Fruit fly (Drosophila melanogaster): Measurements from ENCODE around the gene Or71a.

Or71a gene

dm6 chr3L:15054035-15054434 is 24.2 kb downstream of the Or71a start, which contains the start of gene CG18649:
Gene CG18649, minus strand, starts transcription at chr3L:15054135.
- TF ChIP-seq Myc (optimal IDR thresholded peaks at IDR 0.05) = no peak
- no peak for TF ChIP-seq h (optimal IDR thresholded peaks at IDR 0.05)
- no peak for TF ChIP-seq Sin3A (optimal IDR thresholded peaks at IDR 0.05)
- no peak for TF ChIP-seq insv (optimal IDR thresholded peaks at IDR 0.05)
- no peak for TF ChIP-seq psq (optimal IDR thresholded peaks at IDR 0.05)
- no peak for TF ChIP-seq ttk (optimal IDR thresholded peaks at IDR 0.05)

dm6 chr3L:15053251-15053650 is 25.0 kb downstream of the Or71a start, which contains the start of gene CG43680:
Gene CG43680, minus strand, starts transcription at chr3L:15053351.
- no peak for TF ChIP-seq ttk (optimal IDR thresholded peaks at IDR 0.05)
- no peak for TF ChIP-seq psq (optimal IDR thresholded peaks at IDR 0.05)
- TF ChIP-seq Sin3A (optimal IDR thresholded peaks at IDR 0.05) = no peak
- no peak for TF ChIP-seq insv (optimal IDR thresholded peaks at IDR 0.05)
- TF ChIP-seq h (optimal IDR thresholded peaks at IDR 0.05) = no peak
- TF ChIP-seq Myc (optimal IDR thresholded peaks at IDR 0.05) = no peak

dm6 chr3L:15052390-15052789 is 25.9 kb downstream of the Or71a start, which contains the start of gene CG13461:
Gene CG13461, minus strand, starts transcription at chr3L:15052490.
- no peak for TF ChIP-seq psq (optimal IDR thresholded peaks at IDR 0.05)

- TF ChIP-seq Sin3A (optimal IDR thresholded peaks at IDR 0.05) (no peak), insv (optimal IDR thresholded peaks at IDR 0.05) (no peak), h (optimal IDR thresholded peaks at IDR 0.05) (no peak), ttk (optimal IDR thresholded peaks at IDR 0.05) (no peak), psq (optimal IDR thresholded peaks at IDR 0.05) (no peak), Myc (optimal IDR thresholded peaks at IDR 0.05) (no peak)
Measured at dm6 chr3L:15051325-15051724, 26.9 kb downstream of the Or71a start, which contains the start of gene CG43679. Gene CG43679, minus strand, starts transcription at chr3L:15051425.

dm6 chr3L:15050706-15051105 is 27.5 kb downstream of the Or71a start, which contains the start of gene CG12310:
Gene CG12310, minus strand, starts transcription at chr3L:15050806.
- TF ChIP-seq h (optimal IDR thresholded peaks at IDR 0.05) = no peak
- TF ChIP-seq Myc (optimal IDR thresholded peaks at IDR 0.05) = no peak
- TF ChIP-seq ttk (optimal IDR thresholded peaks at IDR 0.05) = no peak
- TF ChIP-seq psq (optimal IDR thresholded peaks at IDR 0.05) = no peak
- no peak for TF ChIP-seq insv (optimal IDR thresholded peaks at IDR 0.05)
- TF ChIP-seq Sin3A (optimal IDR thresholded peaks at IDR 0.05) = no peak

dm6 chr3L:15050109-15050508 is 28.1 kb downstream of the Or71a start, which contains the start of gene CG18581:
Gene CG18581, minus strand, starts transcription at chr3L:15050209.
- TF ChIP-seq Sin3A (optimal IDR thresholded peaks at IDR 0.05) (no peak), Myc (optimal IDR thresholded peaks at IDR 0.05) (no peak), psq (optimal IDR thresholded peaks at IDR 0.05) (no peak), insv (optimal IDR thresholded peaks at IDR 0.05) (no peak), h (optimal IDR thresholded peaks at IDR 0.05) (no peak), ttk (optimal IDR thresholded peaks at IDR 0.05) (no peak)

- TF ChIP-seq Myc (optimal IDR thresholded peaks at IDR 0.05) = no peak
- TF ChIP-seq insv (optimal IDR thresholded peaks at IDR 0.05) = no peak
- no peak for TF ChIP-seq psq (optimal IDR thresholded peaks at IDR 0.05)
- TF ChIP-seq Sin3A (optimal IDR thresholded peaks at IDR 0.05) = no peak
- no peak for TF ChIP-seq ttk (optimal IDR thresholded peaks at IDR 0.05)
- no peak for TF ChIP-seq h (optimal IDR thresholded peaks at IDR 0.05)
Measured at dm6 chr3L:15049395-15049794, 28.9 kb downstream of the Or71a start, which contains the start of gene CG43678. Gene CG43678, minus strand, starts transcription at chr3L:15049495.

- no peak for TF ChIP-seq Sin3A (optimal IDR thresholded peaks at IDR 0.05)
- TF ChIP-seq psq (optimal IDR thresholded peaks at IDR 0.05) = no peak
- TF ChIP-seq ttk (optimal IDR thresholded peaks at IDR 0.05) = no peak
- TF ChIP-seq insv (optimal IDR thresholded peaks at IDR 0.05) = no peak
- no peak for TF ChIP-seq Myc (optimal IDR thresholded peaks at IDR 0.05)
- TF ChIP-seq h (optimal IDR thresholded peaks at IDR 0.05) = no peak
Measured at dm6 chr3L:15048091-15048490, 30.2 kb downstream of the Or71a start.

- TF ChIP-seq Myc (optimal IDR thresholded peaks at IDR 0.05) (no peak), Sin3A (optimal IDR thresholded peaks at IDR 0.05) (no peak), h (optimal IDR thresholded peaks at IDR 0.05) (no peak), insv (optimal IDR thresholded peaks at IDR 0.05) (no peak), ttk (optimal IDR thresholded peaks at IDR 0.05) (no peak), psq (optimal IDR thresholded peaks at IDR 0.05) (no peak)
Measured at dm6 chr3L:15047606-15048005, 30.6 kb downstream of the Or71a start.

- TF ChIP-seq psq (optimal IDR thresholded peaks at IDR 0.05) (no peak), ttk (optimal IDR thresholded peaks at IDR 0.05) (no peak), Sin3A (optimal IDR thresholded peaks at IDR 0.05) (no peak), Myc (optimal IDR thresholded peaks at IDR 0.05) (no peak), insv (optimal IDR thresholded peaks at IDR 0.05) (no peak), h (optimal IDR thresholded peaks at IDR 0.05) (no peak)
Measured at dm6 chr3L:15045114-15045513, 33.1 kb downstream of the Or71a start.

- TF ChIP-seq h (optimal IDR thresholded peaks at IDR 0.05) (no peak), Sin3A (optimal IDR thresholded peaks at IDR 0.05) (no peak), Myc (optimal IDR thresholded peaks at IDR 0.05) (no peak), ttk (optimal IDR thresholded peaks at IDR 0.05) (no peak), psq (optimal IDR thresholded peaks at IDR 0.05) (no peak), insv (optimal IDR thresholded peaks at IDR 0.05) (no peak)
Measured at dm6 chr3L:15043874-15044336, 34.3 kb downstream of the Or71a start, which contains the start of gene ind. Gene ind, minus strand, starts transcription at chr3L:15043924.

dm6 chr3L:15043465-15043864 is 34.8 kb downstream of the Or71a start:
- TF ChIP-seq insv (optimal IDR thresholded peaks at IDR 0.05) = no peak
- no peak for TF ChIP-seq h (optimal IDR thresholded peaks at IDR 0.05)
- TF ChIP-seq Sin3A (optimal IDR thresholded peaks at IDR 0.05) = no peak
- no peak for TF ChIP-seq ttk (optimal IDR thresholded peaks at IDR 0.05)

- TF ChIP-seq Sin3A (optimal IDR thresholded peaks at IDR 0.05) = no peak
- TF ChIP-seq h (optimal IDR thresholded peaks at IDR 0.05) = no peak
- no peak for TF ChIP-seq Myc (optimal IDR thresholded peaks at IDR 0.05)
- TF ChIP-seq ttk (optimal IDR thresholded peaks at IDR 0.05) = no peak
- TF ChIP-seq insv (optimal IDR thresholded peaks at IDR 0.05) = no peak
- no peak for TF ChIP-seq psq (optimal IDR thresholded peaks at IDR 0.05)
Measured at dm6 chr3L:15042470-15042869, 35.8 kb downstream of the Or71a start, which contains the start of gene Rpn12R. Gene Rpn12R, minus strand, starts transcription at chr3L:15042570.
